Fruit fly (Drosophila melanogaster) whole organism, pupa: ENCODE measurements around the gene Ac13E.

Experiments
- CG12605 ChIP-seq: fragments of 200-800 bp; sonication (Bioruptor generic); IDR thresholded peaks from 2 replicates; pipeline ENCODE4 v1.3.6; 2022; ENCODE audit warnings: missing biosample characterization, missing genetic modification characterization
- CG14655 ChIP-seq: fragments of 200-800 bp; sonication (Bioruptor generic); optimal IDR thresholded peaks from 3 replicates; lab custom pipeline; 2017; ENCODE audit warnings: mild to moderate bottlenecking, missing biosample characterization, missing genetic modification reagents, missing genetic modification characterization
- CG15710 ChIP-seq: fragments of 200-800 bp; sonication (Bioruptor generic); optimal IDR thresholded peaks from 2 replicates; lab custom pipeline; 2018; ENCODE audit warnings: missing biosample characterization, mild to moderate bottlenecking, missing genetic modification characterization, moderate library complexity
- CG17806 ChIP-seq: fragments of 200-800 bp; sonication (Bioruptor generic); optimal IDR thresholded peaks from 2 replicates; lab custom pipeline; 2018; ENCODE audit warnings: missing biosample characterization, mild to moderate bottlenecking, missing genetic modification characterization, moderate library complexity
- CG4496 ChIP-seq: fragments of 200-800 bp; sonication (Bioruptor generic); IDR thresholded peaks from 3 replicates; pipeline ENCODE4 v1.3.6; 2022; ENCODE audit warnings: missing biosample characterization, missing genetic modification characterization
- D1 ChIP-seq: fragments of 200-800 bp; sonication (Bioruptor generic); optimal IDR thresholded peaks from 2 replicates; lab custom pipeline; 2018; ENCODE audit warnings: missing biosample characterization, mild to moderate bottlenecking, missing genetic modification characterization, moderate library complexity
- Snoo ChIP-seq: fragments of 200-800 bp; sonication (Bioruptor generic); optimal IDR thresholded peaks from 3 replicates; lab custom pipeline; 2017; ENCODE audit warnings: missing biosample characterization, mild to moderate bottlenecking, missing genetic modification characterization, inconsistent platforms
- fd96Ca ChIP-seq: fragments of 200-800 bp; sonication (Bioruptor generic); IDR thresholded peaks from 3 replicates; pipeline ENCODE4 v1.3.6; 2022; ENCODE audit warnings: missing biosample characterization, missing genetic modification characterization
- rn ChIP-seq: fragments of 200-800 bp; sonication (Bioruptor generic); IDR thresholded peaks from 2 replicates; pipeline ENCODE4 v1.3.6; 2022; ENCODE audit warnings: missing biosample characterization, missing genetic modification characterization

dm6 chrX:15552472-15552888, 1.6 kb downstream of the Ac13E start:
- no peak for TF ChIP-seq CG4496 (GFP tag; lab: Robert Waterston, UW)
- peak; percentile 56 for TF ChIP-seq CG14655 (GFP tag; lab: Kevin White, UChicago)
- peak; percentile 45 for TF ChIP-seq Snoo (tag; lab: Kevin White, UChicago)
- no peak for TF ChIP-seq D1 (tag; lab: Kevin White, UChicago)
- peak; percentile 40 for TF ChIP-seq CG15710 (tag; lab: Kevin White, UChicago)
- TF ChIP-seq fd96Ca = no peak
- TF ChIP-seq rn (GFP tag; lab: Robert Waterston, UW) = no peak
- peak; percentile 32 for TF ChIP-seq CG17806 (tag; lab: Kevin White, UChicago)
- no peak for TF ChIP-seq CG12605
